Worm (Caenorhabditis elegans): Measurements from ENCODE around the gene col-154.

Gene col-154

ce11 chrV:11375150-11375792 lies 9.9 kb upstream of the col-154 start, which contains the start of gene cnb-1:
TSS of gene cnb-1 (plus strand) at chrV:11375742.
- TF ChIP-seq F13C5.2 (tag; optimal IDR thresholded peaks at IDR 0.05) (peak; percentile 13), aly-1 (tag; optimal IDR thresholded peaks at IDR 0.05) (no peak)

DNA sequence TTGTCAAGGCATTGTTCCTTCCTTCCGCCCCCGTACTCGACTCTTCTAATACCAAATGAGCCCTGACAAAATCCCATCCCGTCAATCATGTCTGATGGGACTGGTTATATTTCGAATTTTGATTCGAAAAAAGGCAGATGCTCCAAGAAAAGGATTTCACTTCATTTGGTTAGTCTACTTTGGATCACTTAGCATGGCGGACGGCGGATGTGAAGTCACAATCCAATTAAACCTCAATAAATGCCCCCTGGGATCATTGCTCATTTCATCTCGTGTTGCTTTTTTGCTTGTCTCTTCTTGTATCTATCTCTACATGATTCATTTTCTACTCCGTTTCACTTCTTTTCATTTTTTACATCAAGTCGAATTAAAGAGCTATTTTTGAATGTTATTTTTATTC lies 5.8 kb upstream of the col-154 start:
- no peak for TF ChIP-seq hnd-1 (tag; optimal IDR thresholded peaks at IDR 0.05)
- no peak for TF ChIP-seq ama-1 (optimal IDR thresholded peaks at IDR 0.05)
- no peak for TF ChIP-seq flt-1 (GFP tag; IDR thresholded peaks at IDR 0.05)
- TF ChIP-seq tbx-11 (GFP tag; IDR thresholded peaks at IDR 0.05): no peak
- TF ChIP-seq tra-4 (tag; optimal IDR thresholded peaks at IDR 0.05): no peak
- TF ChIP-seq tbx-37 (GFP tag; conservative IDR thresholded peaks at IDR 0.05): no peak
- TF ChIP-seq B0310.2 (tag; optimal IDR thresholded peaks at IDR 0.05): no peak
- TF ChIP-seq pes-1 (GFP tag; IDR thresholded peaks at IDR 0.05): no peak
- TF ChIP-seq ets-7 (tag; optimal IDR thresholded peaks at IDR 0.05): no peak
- no peak for TF ChIP-seq F13C5.2 (tag; optimal IDR thresholded peaks at IDR 0.05)

ce11 chrV:11380571-11380970 lies 4.6 kb upstream of the col-154 start:
- TF ChIP-seq sea-1 (GFP tag; conservative IDR thresholded peaks at IDR 0.05) (no peak), hnd-1 (tag; optimal IDR thresholded peaks at IDR 0.05) (no peak), flt-1 (GFP tag; IDR thresholded peaks at IDR 0.05) (no peak), tbx-11 (GFP tag; IDR thresholded peaks at IDR 0.05) (no peak), ama-1 (optimal IDR thresholded peaks at IDR 0.05) (no peak), pes-1 (GFP tag; IDR thresholded peaks at IDR 0.05) (no peak), B0310.2 (tag; optimal IDR thresholded peaks at IDR 0.05) (no peak), tra-4 (tag; optimal IDR thresholded peaks at IDR 0.05) (no peak), ets-7 (tag; optimal IDR thresholded peaks at IDR 0.05) (no peak), tbx-37 (GFP tag; conservative IDR thresholded peaks at IDR 0.05) (no peak), ceh-36 (tag; optimal IDR thresholded peaks at IDR 0.05) (no peak), aly-1 (tag; optimal IDR thresholded peaks at IDR 0.05) (no peak), hmg-4 (GFP tag; optimal IDR thresholded peaks at IDR 0.05) (no peak), ceh-13 (GFP tag; optimal IDR thresholded peaks at IDR 0.05) (no peak), hmbx-1 (tag; optimal IDR thresholded peaks at IDR 0.05) (no peak), scrt-1 (GFP tag; IDR thresholded peaks at IDR 0.05) (no peak), F13C5.2 (tag; optimal IDR thresholded peaks at IDR 0.05) (no peak)

DNA sequence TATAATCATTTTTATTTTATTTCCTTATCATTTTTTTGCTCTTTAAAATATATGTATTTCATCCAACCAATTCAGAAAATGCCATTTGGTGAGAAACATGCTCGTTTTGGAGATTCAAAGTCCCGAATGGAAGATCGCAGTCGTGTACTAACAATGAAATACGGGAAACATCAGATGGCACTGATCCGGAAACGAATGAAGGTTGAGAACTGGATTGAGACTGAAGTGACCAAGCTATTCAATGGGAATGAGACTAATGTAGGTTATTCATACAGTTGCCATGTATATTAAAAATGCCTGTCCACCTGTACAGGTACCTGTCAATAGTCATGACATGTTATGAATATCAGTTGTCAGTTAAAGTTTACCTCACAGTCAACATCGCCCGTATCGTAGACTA lies 2.1 kb upstream of the col-154 start, which contains the start of gene F55C10.5:
Gene F55C10.5 (plus strand): TSS at position 74 of the 400 bp plus-strand sequence.
- TF ChIP-seq tbx-37 (GFP tag; conservative IDR thresholded peaks at IDR 0.05): no peak
- TF ChIP-seq scrt-1 (GFP tag; IDR thresholded peaks at IDR 0.05): no peak
- TF ChIP-seq hmbx-1 (tag; optimal IDR thresholded peaks at IDR 0.05): no peak
- no peak for TF ChIP-seq F13C5.2 (tag; optimal IDR thresholded peaks at IDR 0.05)
- no peak for TF ChIP-seq pes-1 (GFP tag; IDR thresholded peaks at IDR 0.05)
- TF ChIP-seq ceh-13 (GFP tag; optimal IDR thresholded peaks at IDR 0.05): no peak
- no peak for TF ChIP-seq tra-4 (tag; optimal IDR thresholded peaks at IDR 0.05)
- TF ChIP-seq sea-1 (GFP tag; conservative IDR thresholded peaks at IDR 0.05): no peak
- no peak for TF ChIP-seq ceh-36 (tag; optimal IDR thresholded peaks at IDR 0.05)
- no peak for TF ChIP-seq hmg-4 (GFP tag; optimal IDR thresholded peaks at IDR 0.05)
- no peak for TF ChIP-seq tbx-11 (GFP tag; IDR thresholded peaks at IDR 0.05)
- TF ChIP-seq ama-1 (optimal IDR thresholded peaks at IDR 0.05): no peak
- TF ChIP-seq flt-1 (GFP tag; IDR thresholded peaks at IDR 0.05): no peak

DNA sequence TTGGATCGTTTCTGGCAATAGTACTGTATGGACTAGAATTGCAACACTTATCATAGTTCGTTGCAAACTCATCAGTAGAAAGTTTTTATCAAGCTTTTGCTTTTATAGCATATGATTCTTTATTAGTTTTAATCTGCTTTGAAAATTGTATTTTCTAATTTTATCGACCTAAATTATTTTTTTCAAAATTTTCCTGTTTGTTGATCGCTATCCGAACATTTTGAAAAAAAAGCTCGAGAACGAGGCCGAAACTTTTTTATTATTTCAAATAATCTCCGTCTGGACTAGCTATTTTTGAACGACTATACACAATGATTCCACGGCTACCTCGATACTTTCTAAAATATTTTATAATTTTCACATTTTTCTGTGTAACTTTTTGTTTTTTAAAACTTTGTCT lies 1.3 kb downstream of the col-154 start, which contains the start of gene F55C10.4:
Gene F55C10.4 (plus strand): TSS at position 301 of the 400 bp plus-strand sequence.
- no peak for TF ChIP-seq hmg-4 (GFP tag; optimal IDR thresholded peaks at IDR 0.05)
- no peak for TF ChIP-seq ceh-36 (tag; optimal IDR thresholded peaks at IDR 0.05)
- TF ChIP-seq F13C5.2 (tag; optimal IDR thresholded peaks at IDR 0.05): no peak
- no peak for TF ChIP-seq pes-1 (GFP tag; IDR thresholded peaks at IDR 0.05)
- no peak for TF ChIP-seq hnd-1 (tag; optimal IDR thresholded peaks at IDR 0.05)
- no peak for TF ChIP-seq ama-1 (optimal IDR thresholded peaks at IDR 0.05)
- no peak for TF ChIP-seq tbx-11 (GFP tag; IDR thresholded peaks at IDR 0.05)
- TF ChIP-seq scrt-1 (GFP tag; IDR thresholded peaks at IDR 0.05): no peak
- no peak for TF ChIP-seq ets-7 (tag; optimal IDR thresholded peaks at IDR 0.05)
- TF ChIP-seq tra-4 (tag; optimal IDR thresholded peaks at IDR 0.05): no peak
- TF ChIP-seq B0310.2 (tag; optimal IDR thresholded peaks at IDR 0.05): no peak
- TF ChIP-seq tbx-37 (GFP tag; conservative IDR thresholded peaks at IDR 0.05): no peak
- TF ChIP-seq ceh-13 (GFP tag; optimal IDR thresholded peaks at IDR 0.05): no peak
- no peak for TF ChIP-seq sea-1 (GFP tag; conservative IDR thresholded peaks at IDR 0.05)
- TF ChIP-seq hmbx-1 (tag; optimal IDR thresholded peaks at IDR 0.05): no peak
- TF ChIP-seq flt-1 (GFP tag; IDR thresholded peaks at IDR 0.05): no peak

DNA sequence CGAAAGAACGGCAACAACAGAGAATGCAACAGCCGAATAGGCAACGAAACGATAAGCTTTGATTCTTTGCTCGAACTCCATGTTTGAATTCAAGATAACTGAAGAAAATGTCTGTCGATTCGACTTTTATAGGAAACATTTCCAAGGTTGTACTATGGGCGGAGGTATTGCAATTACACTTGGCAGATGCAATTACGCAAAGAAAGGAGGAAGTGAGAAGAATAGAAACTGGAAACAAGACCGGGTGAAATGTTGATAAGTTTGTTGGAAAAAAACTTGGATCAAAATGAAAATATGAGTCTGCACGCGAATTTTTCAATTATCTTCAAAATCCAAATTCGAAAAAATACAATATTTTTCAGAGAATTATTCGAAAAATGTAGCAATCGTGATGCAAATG lies 4.6 kb downstream of the col-154 start, which contains the start of gene col-155:
Gene col-155 (minus strand): TSS at position 101 of the 400 bp plus-strand sequence.
- no peak for TF ChIP-seq flt-1 (GFP tag; IDR thresholded peaks at IDR 0.05)
- no peak for TF ChIP-seq sea-1 (GFP tag; conservative IDR thresholded peaks at IDR 0.05)
- TF ChIP-seq scrt-1 (GFP tag; IDR thresholded peaks at IDR 0.05): no peak
- no peak for TF ChIP-seq B0310.2 (tag; optimal IDR thresholded peaks at IDR 0.05)
- no peak for TF ChIP-seq ceh-36 (tag; optimal IDR thresholded peaks at IDR 0.05)
- no peak for TF ChIP-seq tbx-37 (GFP tag; conservative IDR thresholded peaks at IDR 0.05)
- TF ChIP-seq tbx-11 (GFP tag; IDR thresholded peaks at IDR 0.05): no peak
- TF ChIP-seq ets-7 (tag; optimal IDR thresholded peaks at IDR 0.05): no peak
- no peak for TF ChIP-seq tra-4 (tag; optimal IDR thresholded peaks at IDR 0.05)
- TF ChIP-seq pes-1 (GFP tag; IDR thresholded peaks at IDR 0.05): no peak
- no peak for TF ChIP-seq hmbx-1 (tag; optimal IDR thresholded peaks at IDR 0.05)
- no peak for TF ChIP-seq hnd-1 (tag; optimal IDR thresholded peaks at IDR 0.05)
- no peak for TF ChIP-seq ama-1 (optimal IDR thresholded peaks at IDR 0.05)
- no peak for TF ChIP-seq aly-1 (tag; optimal IDR thresholded peaks at IDR 0.05)
- TF ChIP-seq ceh-13 (GFP tag; optimal IDR thresholded peaks at IDR 0.05): no peak
- TF ChIP-seq F13C5.2 (tag; optimal IDR thresholded peaks at IDR 0.05): no peak

DNA sequence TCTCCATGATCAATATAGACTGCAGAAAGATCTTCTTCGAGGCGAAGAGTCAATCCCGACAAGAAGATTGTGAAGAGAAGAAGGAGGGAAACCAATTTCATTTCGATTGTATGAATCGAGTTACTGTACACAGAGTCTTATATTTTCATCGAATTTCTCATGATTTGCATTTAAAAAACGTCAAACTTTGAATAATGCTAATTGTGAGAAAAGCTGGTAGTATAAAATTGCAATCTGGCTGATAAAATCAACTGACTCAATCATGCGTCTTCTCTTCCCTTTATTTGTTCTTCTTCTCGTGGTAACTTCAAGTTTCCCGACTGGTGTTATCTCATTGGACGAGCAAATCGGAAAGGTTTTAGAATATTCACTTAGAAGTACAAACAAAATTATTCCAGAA lies 5.2 kb downstream of the col-154 start, which contains the start of the genes K03B8.11 and K03B8.14:
Gene K03B8.11 (minus strand): TSS at position 101 of the 400 bp plus-strand sequence.
Gene K03B8.14 (plus strand): TSS at position 110 of the 400 bp plus-strand sequence.
- TF ChIP-seq ets-7 (tag; optimal IDR thresholded peaks at IDR 0.05) (no peak), hmg-4 (GFP tag; optimal IDR thresholded peaks at IDR 0.05) (no peak), tra-4 (tag; optimal IDR thresholded peaks at IDR 0.05) (no peak), scrt-1 (GFP tag; IDR thresholded peaks at IDR 0.05) (no peak), tbx-11 (GFP tag; IDR thresholded peaks at IDR 0.05) (no peak), flt-1 (GFP tag; IDR thresholded peaks at IDR 0.05) (no peak), F13C5.2 (tag; optimal IDR thresholded peaks at IDR 0.05) (no peak), aly-1 (tag; optimal IDR thresholded peaks at IDR 0.05) (no peak), hmbx-1 (tag; optimal IDR thresholded peaks at IDR 0.05) (no peak), pes-1 (GFP tag; IDR thresholded peaks at IDR 0.05) (no peak), ama-1 (optimal IDR thresholded peaks at IDR 0.05) (no peak), tbx-37 (GFP tag; conservative IDR thresholded peaks at IDR 0.05) (no peak), ceh-13 (GFP tag; optimal IDR thresholded peaks at IDR 0.05) (no peak), ceh-36 (tag; optimal IDR thresholded peaks at IDR 0.05) (no peak), sea-1 (GFP tag; conservative IDR thresholded peaks at IDR 0.05) (no peak), hnd-1 (tag; optimal IDR thresholded peaks at IDR 0.05) (no peak), B0310.2 (tag; optimal IDR thresholded peaks at IDR 0.05) (no peak)
